Worm (Caenorhabditis elegans): Measurements from ENCODE around the gene tnc-2.
"Not testable (repeated sequence)": the region's sequence is repeated elsewhere in the genome, so short reads cannot be mapped to it uniquely, and the experiment has no call there.

The tnc-2 gene

DNA sequence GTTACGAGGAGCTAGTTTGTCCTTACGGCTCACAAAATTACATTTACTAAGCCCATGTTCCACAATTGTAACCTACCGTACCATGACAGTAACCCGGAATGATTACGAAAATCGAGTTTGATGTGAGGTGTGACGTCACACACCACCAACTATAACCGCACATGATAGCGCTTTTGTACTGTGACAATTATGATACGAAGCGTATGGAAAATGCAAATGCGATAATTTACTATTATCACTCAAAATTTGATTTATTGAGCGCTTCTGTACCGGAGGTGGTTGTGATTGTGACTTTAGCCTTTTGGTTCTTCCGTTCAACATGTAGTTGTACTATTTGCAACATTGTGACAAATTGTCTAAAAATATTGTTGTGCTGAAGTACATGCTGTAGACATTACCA lies 19.0 kb downstream of the tnc-2 start:
- TF ChIP-seq ets-7 (tag; optimal IDR thresholded peaks at IDR 0.05) (no peak), hnd-1 (tag; optimal IDR thresholded peaks at IDR 0.05) (no peak), ceh-36 (tag; optimal IDR thresholded peaks at IDR 0.05) (no peak), flt-1 (GFP tag; IDR thresholded peaks at IDR 0.05) (no peak), F13C5.2 (tag; optimal IDR thresholded peaks at IDR 0.05) (no peak), aly-1 (tag; optimal IDR thresholded peaks at IDR 0.05) (no peak), tbx-37 (GFP tag; conservative IDR thresholded peaks at IDR 0.05) (no peak), ceh-13 (GFP tag; optimal IDR thresholded peaks at IDR 0.05) (no peak), hmbx-1 (tag; optimal IDR thresholded peaks at IDR 0.05) (no peak), tra-4 (tag; optimal IDR thresholded peaks at IDR 0.05) (no peak), ama-1 (optimal IDR thresholded peaks at IDR 0.05) (no peak), B0310.2 (tag; optimal IDR thresholded peaks at IDR 0.05) (no peak), hmg-4 (GFP tag; optimal IDR thresholded peaks at IDR 0.05) (no peak), pes-1 (GFP tag; IDR thresholded peaks at IDR 0.05) (no peak), sea-1 (GFP tag; conservative IDR thresholded peaks at IDR 0.05) (no peak), scrt-1 (GFP tag; IDR thresholded peaks at IDR 0.05) (no peak), tbx-11 (GFP tag; IDR thresholded peaks at IDR 0.05) (no peak)

DNA sequence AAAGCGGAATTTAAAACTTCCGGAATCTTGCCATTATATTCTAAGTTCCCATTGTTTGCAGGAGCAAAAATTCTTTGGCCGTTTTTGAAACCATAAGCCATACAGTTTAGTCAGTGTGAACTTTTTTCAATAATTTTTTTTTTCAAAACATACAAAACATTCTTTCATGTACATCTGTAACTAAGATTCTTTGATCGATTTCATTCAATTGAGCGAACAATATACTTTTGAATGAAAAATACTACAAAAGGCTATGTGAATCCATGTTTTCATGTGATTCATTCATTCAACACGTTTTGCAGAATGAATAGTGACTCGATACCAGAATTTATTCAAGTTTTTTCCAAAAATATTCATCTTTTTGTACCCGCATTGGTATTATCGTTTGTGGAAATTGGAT lies 20.1 kb downstream of the tnc-2 start, which contains the start of gene ZK666.15:
Gene ZK666.15 (plus strand): TSS at position 301 of the 400 bp plus-strand sequence.
- TF ChIP-seq hnd-1 (tag; optimal IDR thresholded peaks at IDR 0.05) (no peak), ama-1 (optimal IDR thresholded peaks at IDR 0.05) (no peak), ceh-36 (tag; optimal IDR thresholded peaks at IDR 0.05) (no peak), scrt-1 (GFP tag; IDR thresholded peaks at IDR 0.05) (no peak), B0310.2 (tag; optimal IDR thresholded peaks at IDR 0.05) (no peak), ceh-13 (GFP tag; optimal IDR thresholded peaks at IDR 0.05) (no peak), tbx-11 (GFP tag; IDR thresholded peaks at IDR 0.05) (no peak), tra-4 (tag; optimal IDR thresholded peaks at IDR 0.05) (no peak), hmg-4 (GFP tag; optimal IDR thresholded peaks at IDR 0.05) (no peak), aly-1 (tag; optimal IDR thresholded peaks at IDR 0.05) (no peak), hmbx-1 (tag; optimal IDR thresholded peaks at IDR 0.05) (no peak), sea-1 (GFP tag; conservative IDR thresholded peaks at IDR 0.05) (no peak), ets-7 (tag; optimal IDR thresholded peaks at IDR 0.05) (no peak), flt-1 (GFP tag; IDR thresholded peaks at IDR 0.05) (no peak), F13C5.2 (tag; optimal IDR thresholded peaks at IDR 0.05) (no peak), pes-1 (GFP tag; IDR thresholded peaks at IDR 0.05) (no peak), tbx-37 (GFP tag; conservative IDR thresholded peaks at IDR 0.05) (no peak)

DNA sequence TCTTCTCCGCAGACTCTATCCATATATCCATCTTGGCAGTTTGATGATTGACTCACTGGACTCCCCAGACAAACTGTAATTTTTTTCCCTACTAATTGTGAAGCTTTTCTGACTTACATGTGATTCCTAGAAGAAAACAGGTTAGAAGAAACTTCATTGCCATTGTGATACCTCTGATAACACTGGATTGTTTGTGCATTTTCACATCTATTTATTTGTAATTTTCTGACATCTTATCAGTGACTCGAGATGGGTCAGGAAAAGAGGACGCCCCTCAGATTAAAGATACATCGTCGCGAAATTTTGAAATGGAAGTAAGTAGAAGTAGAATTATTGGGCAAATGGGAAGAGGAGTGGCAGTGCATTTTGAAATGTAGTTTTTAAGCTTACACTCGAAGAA lies 23.7 kb downstream of the tnc-2 start, which contains the start of gene clec-61:
Gene clec-61 (minus strand): TSS at position 209 of the 400 bp plus-strand sequence.
- TF ChIP-seq ama-1 (optimal IDR thresholded peaks at IDR 0.05) = no peak
- no peak for TF ChIP-seq ets-7 (tag; optimal IDR thresholded peaks at IDR 0.05)
- TF ChIP-seq ceh-13 (GFP tag; optimal IDR thresholded peaks at IDR 0.05) = no peak
- TF ChIP-seq tbx-37 (GFP tag; conservative IDR thresholded peaks at IDR 0.05) = no peak
- TF ChIP-seq tra-4 (tag; optimal IDR thresholded peaks at IDR 0.05) = no peak
- no peak for TF ChIP-seq hnd-1 (tag; optimal IDR thresholded peaks at IDR 0.05)
- TF ChIP-seq ceh-36 (tag; optimal IDR thresholded peaks at IDR 0.05) = no peak
- no peak for TF ChIP-seq hmbx-1 (tag; optimal IDR thresholded peaks at IDR 0.05)
- no peak for TF ChIP-seq hmg-4 (GFP tag; optimal IDR thresholded peaks at IDR 0.05)
- TF ChIP-seq F13C5.2 (tag; optimal IDR thresholded peaks at IDR 0.05) = no peak

DNA sequence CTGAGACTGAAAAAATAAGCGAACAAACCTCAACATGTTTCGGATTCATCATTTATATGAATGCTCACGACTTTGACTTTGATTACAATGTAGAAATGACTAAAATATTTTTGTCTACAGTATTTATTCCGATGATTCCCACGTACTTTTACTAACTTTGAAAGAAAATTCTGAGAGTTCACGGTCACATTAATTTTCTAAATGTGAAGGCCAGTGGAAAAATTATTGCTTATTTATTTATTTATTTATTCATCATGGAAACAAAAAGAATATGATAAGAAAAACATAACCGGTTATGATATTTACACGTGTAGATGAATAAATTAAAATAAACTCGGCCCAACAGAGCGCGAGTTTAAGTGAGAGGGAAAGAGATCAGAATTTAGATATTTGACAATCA lies 26.4 kb downstream of the tnc-2 start, which contains the start of gene ZK666.8:
Gene ZK666.8 (minus strand): TSS at position 101 of the 400 bp plus-strand sequence.
- TF ChIP-seq ets-7 (tag; optimal IDR thresholded peaks at IDR 0.05); scrt-1 (GFP tag; IDR thresholded peaks at IDR 0.05); B0310.2 (tag; optimal IDR thresholded peaks at IDR 0.05): not testable (repeated sequence)

DNA sequence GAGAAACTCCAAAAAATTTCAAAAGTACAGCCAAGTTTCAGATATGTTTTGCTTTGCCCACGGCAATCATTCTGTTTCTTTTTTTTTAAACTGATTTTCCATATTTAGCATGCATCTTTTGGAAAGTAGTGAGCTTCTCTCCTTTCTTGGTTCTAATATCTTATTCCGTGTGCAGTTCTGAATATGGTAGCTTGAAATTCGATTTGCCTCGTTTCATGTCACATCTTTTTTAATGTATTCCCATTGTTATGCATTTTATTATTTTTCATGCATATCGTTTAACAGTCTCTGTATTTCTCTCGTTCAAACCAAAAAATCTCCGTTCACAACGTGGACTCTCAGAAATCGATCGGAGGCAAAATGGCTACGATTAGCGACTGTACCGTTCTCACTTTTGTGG lies 27.8 kb downstream of the tnc-2 start, which contains the start of gene ZK666.14:
Gene ZK666.14 (plus strand): TSS at position 301 of the 400 bp plus-strand sequence.
- TF ChIP-seq tra-4 (tag; optimal IDR thresholded peaks at IDR 0.05) (no peak), scrt-1 (GFP tag; IDR thresholded peaks at IDR 0.05) (no peak), tbx-11 (GFP tag; IDR thresholded peaks at IDR 0.05) (no peak), ceh-36 (tag; optimal IDR thresholded peaks at IDR 0.05) (no peak), hmbx-1 (tag; optimal IDR thresholded peaks at IDR 0.05) (no peak), ceh-13 (GFP tag; optimal IDR thresholded peaks at IDR 0.05) (no peak), aly-1 (tag; optimal IDR thresholded peaks at IDR 0.05) (no peak), hnd-1 (tag; optimal IDR thresholded peaks at IDR 0.05) (no peak), flt-1 (GFP tag; IDR thresholded peaks at IDR 0.05) (no peak), ets-7 (tag; optimal IDR thresholded peaks at IDR 0.05) (no peak), ama-1 (optimal IDR thresholded peaks at IDR 0.05) (no peak), F13C5.2 (tag; optimal IDR thresholded peaks at IDR 0.05) (no peak), hmg-4 (GFP tag; optimal IDR thresholded peaks at IDR 0.05) (no peak), pes-1 (GFP tag; IDR thresholded peaks at IDR 0.05) (no peak), sea-1 (GFP tag; conservative IDR thresholded peaks at IDR 0.05) (no peak), B0310.2 (tag; optimal IDR thresholded peaks at IDR 0.05) (no peak), tbx-37 (GFP tag; conservative IDR thresholded peaks at IDR 0.05) (no peak)

DNA sequence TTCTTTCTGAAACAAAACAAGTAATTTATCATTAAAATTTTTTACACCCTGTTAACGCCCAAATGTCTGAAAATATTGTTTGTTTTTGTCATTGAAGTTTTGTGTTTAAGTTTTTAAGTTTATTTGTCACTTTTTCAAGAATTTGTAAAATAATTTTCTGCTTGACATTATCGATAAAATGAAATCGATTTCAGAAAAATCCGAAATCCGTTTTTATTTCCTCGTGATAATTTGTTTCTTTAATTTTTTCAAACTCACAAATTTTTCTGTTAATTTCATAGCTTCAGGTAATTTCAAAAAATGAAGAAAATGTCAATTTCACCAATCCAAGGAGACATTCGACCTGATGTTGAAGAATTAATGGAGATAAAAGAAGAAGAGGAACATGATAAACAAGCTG lies 29.3 kb downstream of the tnc-2 start, which contains the start of gene ZK666.12:
Gene ZK666.12 (plus strand): TSS at position 301 of the 400 bp plus-strand sequence.
- TF ChIP-seq ceh-36 (tag; optimal IDR thresholded peaks at IDR 0.05) (no peak), ets-7 (tag; optimal IDR thresholded peaks at IDR 0.05) (no peak), flt-1 (GFP tag; IDR thresholded peaks at IDR 0.05) (no peak), scrt-1 (GFP tag; IDR thresholded peaks at IDR 0.05) (no peak), pes-1 (GFP tag; IDR thresholded peaks at IDR 0.05) (no peak), hmg-4 (GFP tag; optimal IDR thresholded peaks at IDR 0.05) (no peak), aly-1 (tag; optimal IDR thresholded peaks at IDR 0.05) (no peak)

DNA sequence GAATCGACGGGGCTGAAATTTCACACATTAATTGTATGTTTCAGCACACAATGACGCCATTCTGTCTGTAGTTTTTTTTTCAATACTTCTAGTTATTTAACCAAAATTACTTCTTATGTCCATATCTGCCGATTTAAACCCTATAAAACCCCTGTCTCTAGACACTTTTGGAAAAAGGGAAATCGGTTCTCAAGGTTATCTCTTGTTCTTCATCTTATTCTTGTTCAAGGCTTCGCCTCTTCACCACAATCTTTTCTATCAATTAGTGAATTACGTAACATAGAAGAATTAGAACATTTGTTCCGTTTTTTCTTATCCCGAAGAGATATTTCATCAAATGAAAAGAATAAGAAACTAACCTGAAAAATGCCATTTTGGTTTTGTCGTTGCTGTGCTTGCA lies 34.0 kb downstream of the tnc-2 start:
- TF ChIP-seq F13C5.2 (tag; optimal IDR thresholded peaks at IDR 0.05) = no peak
- no peak for TF ChIP-seq tbx-37 (GFP tag; conservative IDR thresholded peaks at IDR 0.05)
- no peak for TF ChIP-seq ceh-13 (GFP tag; optimal IDR thresholded peaks at IDR 0.05)
- no peak for TF ChIP-seq B0310.2 (tag; optimal IDR thresholded peaks at IDR 0.05)
- TF ChIP-seq scrt-1 (GFP tag; IDR thresholded peaks at IDR 0.05) = no peak
- no peak for TF ChIP-seq pes-1 (GFP tag; IDR thresholded peaks at IDR 0.05)
- TF ChIP-seq flt-1 (GFP tag; IDR thresholded peaks at IDR 0.05) = no peak

All from whole organism, early embryonic.